Worm (Caenorhabditis elegans) whole organism, L1 larva: ENCODE measurements around the gene W02B12.11.

Source experiments
- nhr-237 ChIP-seq: fragments of 150-350 bp; optimal IDR thresholded peaks from 2 replicates; lab custom pipeline; 2014; ENCODE audit warnings: missing biosample characterization, missing genetic modification characterization
- pqm-1 ChIP-seq: sonication (generic microtip); optimal IDR thresholded peaks from 3 replicates; lab custom pipeline; 2017; ENCODE audit warnings: missing biosample characterization, missing genetic modification characterization
- skn-1 ChIP-seq: fragments of 150-350 bp; optimal IDR thresholded peaks from 2 replicates; lab custom pipeline; 2014; ENCODE audit warnings: missing biosample characterization, missing genetic modification characterization

ce11 chrII:11452498-11453005 lies 21.1 kb upstream of the W02B12.11 start, which contains the start of gene rsp-2:
- TF ChIP-seq nhr-237 (no peak), pqm-1 (tag; lab: Kevin White, UChicago) (no peak), skn-1 (no peak)
